Fruit fly (Drosophila melanogaster) whole organism, embryonic: ENCODE measurements around the gene Cpr23B.
A peak's percentile ranks its signal among the peaks of the same experiment; 100 is the strongest.

ENCODE experiments used
- ATbp ChIP-seq: fragments of 200-800 bp; sonication (Bioruptor generic); optimal IDR thresholded peaks from 2 replicates; lab custom pipeline; 2017; ENCODE audit warnings: missing biosample characterization, mild to moderate bottlenecking, missing genetic modification characterization, missing genetic modification reagents
- Atf6 ChIP-seq: fragments of 200-800 bp; sonication (Bioruptor generic); IDR thresholded peaks from 2 replicates; pipeline ENCODE4 v1.3.6; 2022; ENCODE audit warnings: missing biosample characterization, missing genetic modification characterization
- CG10321 ChIP-seq: fragments of 200-800 bp; sonication (Bioruptor generic); IDR thresholded peaks from 2 replicates; pipeline ENCODE4 v1.3.6; 2022; ENCODE audit warnings: missing biosample characterization, missing genetic modification characterization
- CG10431 ChIP-seq: fragments of 200-800 bp; sonication (Bioruptor generic); optimal IDR thresholded peaks from 3 replicates; lab custom pipeline; 2018; ENCODE audit warnings: missing biosample characterization, mild to moderate bottlenecking, missing genetic modification characterization
- CG10543 ChIP-seq: fragments of 200-800 bp; sonication (Bioruptor generic); optimal IDR thresholded peaks from 3 replicates; lab custom pipeline; 2017; ENCODE audit warnings: missing biosample characterization, mild to moderate bottlenecking, missing genetic modification characterization, moderate library complexity
- CG10959 ChIP-seq: fragments of 200-800 bp; sonication (Bioruptor generic); IDR thresholded peaks from 2 replicates; pipeline ENCODE4 v1.3.6; 2022; ENCODE audit warnings: missing biosample characterization, missing genetic modification characterization
- CG11456 ChIP-seq: fragments of 200-800 bp; sonication (Bioruptor generic); IDR thresholded peaks from 3 replicates; pipeline ENCODE4 v1.3.6; 2022; ENCODE audit warnings: missing biosample characterization, missing genetic modification characterization
- CG11696 ChIP-seq: fragments of 200-800 bp; sonication (Bioruptor generic); IDR thresholded peaks from 2 replicates; pipeline ENCODE4 v1.3.6; 2022; ENCODE audit warnings: missing biosample characterization, missing genetic modification characterization
- CG12104 ChIP-seq: fragments of 200-800 bp; sonication (Bioruptor generic); optimal IDR thresholded peaks from 3 replicates; lab custom pipeline; 2016; ENCODE audit warnings: missing biosample characterization, missing genetic modification characterization
- CG13123 ChIP-seq: fragments of 200-800 bp; sonication (Bioruptor generic); optimal IDR thresholded peaks from 2 replicates; lab custom pipeline; 2016; ENCODE audit warnings: missing biosample characterization, missing genetic modification characterization
- CG13287 ChIP-seq: fragments of 200-800 bp; sonication (Bioruptor generic); IDR thresholded peaks from 2 replicates; pipeline ENCODE4 v1.3.6; 2022; ENCODE audit warnings: missing biosample characterization, missing genetic modification characterization; ENCODE audit not compliant: partially characterized antibody
- CG13296 ChIP-seq: fragments of 200-800 bp; sonication (Bioruptor generic); optimal IDR thresholded peaks from 3 replicates; lab custom pipeline; 2018; ENCODE audit warnings: missing biosample characterization, mild to moderate bottlenecking, missing genetic modification characterization
- CG15601 ChIP-seq: fragments of 200-800 bp; sonication (Bioruptor generic); optimal IDR thresholded peaks from 3 replicates; lab custom pipeline; 2019; ENCODE audit warnings: missing biosample characterization, mild to moderate bottlenecking, missing genetic modification characterization, moderate library complexity
- CG18619 ChIP-seq: fragments of 200-800 bp; sonication (Bioruptor generic); optimal IDR thresholded peaks from 3 replicates; lab custom pipeline; 2017; ENCODE audit warnings: missing biosample characterization, mild to moderate bottlenecking, missing genetic modification characterization
- CG2678 ChIP-seq: fragments of 200-800 bp; sonication (Bioruptor generic); optimal IDR thresholded peaks from 3 replicates; lab custom pipeline; 2019; ENCODE audit warnings: missing biosample characterization, mild to moderate bottlenecking, missing genetic modification characterization, moderate library complexity
- CG31365 ChIP-seq: fragments of 200-800 bp; sonication (Bioruptor generic); optimal IDR thresholded peaks from 2 replicates; lab custom pipeline; 2018; ENCODE audit warnings: missing biosample characterization, mild to moderate bottlenecking, missing genetic modification characterization
- CG31441 ChIP-seq: fragments of 200-800 bp; sonication (Bioruptor generic); IDR thresholded peaks from 2 replicates; pipeline ENCODE4 v1.3.6; 2022; ENCODE audit warnings: missing biosample characterization, missing genetic modification characterization
- CG4617 ChIP-seq: fragments of 200-800 bp; sonication (Bioruptor generic); optimal IDR thresholded peaks from 3 replicates; lab custom pipeline; 2016; ENCODE audit warnings: missing biosample characterization, missing genetic modification characterization, borderline replicate concordance
- CG6175 ChIP-seq: fragments of 200-800 bp; sonication (Bioruptor generic); IDR thresholded peaks from 3 replicates; pipeline ENCODE4 v1.3.6; 2022; ENCODE audit warnings: missing biosample characterization, missing genetic modification characterization
- CG8478 ChIP-seq: fragments of >200 bp; optimal IDR thresholded peaks from 2 replicates; lab custom pipeline; 2018
- CG9727 ChIP-seq: fragments of 200-800 bp; sonication (Bioruptor generic); optimal IDR thresholded peaks from 3 replicates; lab custom pipeline; 2017; ENCODE audit warnings: missing biosample characterization, mild to moderate bottlenecking, missing genetic modification characterization
- Dek ChIP-seq: fragments of 200-800 bp; sonication (Bioruptor generic); optimal IDR thresholded peaks from 3 replicates; lab custom pipeline; 2019; ENCODE audit warnings: missing biosample characterization, mild to moderate bottlenecking, missing genetic modification characterization, moderate library complexity
- Dref ChIP-seq: fragments of 200-800 bp; sonication (Bioruptor generic); IDR thresholded peaks from 2 replicates; pipeline ENCODE4 v1.3.6; 2022; ENCODE audit warnings: missing biosample characterization, missing genetic modification characterization
- Elba2 ChIP-seq: fragments of 200-800 bp; sonication (Bioruptor generic); optimal IDR thresholded peaks from 3 replicates; lab custom pipeline; 2016; ENCODE audit warnings: missing biosample characterization, missing genetic modification characterization
- Gug ChIP-seq: fragments of 200-800 bp; sonication (Bioruptor generic); IDR thresholded peaks from 4 replicates; pipeline ENCODE4 v1.3.6; 2022; ENCODE audit warnings: missing biosample characterization, missing genetic modification characterization
- H2.0 ChIP-seq: fragments of 200-800 bp; sonication (Bioruptor generic); IDR thresholded peaks from 2 replicates; pipeline ENCODE4 v1.3.6; 2022; ENCODE audit warnings: missing biosample characterization, missing genetic modification characterization
- HLH54F ChIP-seq: fragments of 200-800 bp; sonication (Bioruptor generic); optimal IDR thresholded peaks from 3 replicates; lab custom pipeline; 2016; ENCODE audit warnings: missing biosample characterization, missing genetic modification characterization
- Hey ChIP-seq: fragments of 200-800 bp; sonication (Bioruptor generic); optimal IDR thresholded peaks from 3 replicates; lab custom pipeline; 2018; ENCODE audit warnings: missing biosample characterization, mild to moderate bottlenecking, missing genetic modification characterization
- Hr3 ChIP-seq: fragments of 200-800 bp; sonication (Bioruptor generic); optimal IDR thresholded peaks from 3 replicates; lab custom pipeline; 2016; ENCODE audit warnings: missing biosample characterization, missing genetic modification characterization
- Lhr ChIP-seq: fragments of 200-800 bp; sonication (Bioruptor generic); optimal IDR thresholded peaks from 3 replicates; lab custom pipeline; 2017; ENCODE audit warnings: mild to moderate bottlenecking, missing biosample characterization, missing genetic modification reagents, missing genetic modification characterization
- Oaz ChIP-seq: fragments of 200-800 bp; sonication (Bioruptor generic); IDR thresholded peaks from 2 replicates; pipeline ENCODE4 v1.3.6; 2022; ENCODE audit warnings: missing biosample characterization, missing genetic modification characterization
- Rx ChIP-seq: fragments of 200-800 bp; sonication (Bioruptor generic); IDR thresholded peaks from 2 replicates; pipeline ENCODE4 v1.3.6; 2022; ENCODE audit warnings: missing biosample characterization, missing genetic modification characterization
- Xbp1 ChIP-seq: fragments of 200-800 bp; sonication (Bioruptor generic); optimal IDR thresholded peaks from 3 replicates; lab custom pipeline; 2016; ENCODE audit warnings: missing biosample characterization, mild to moderate bottlenecking, missing genetic modification characterization
- ac ChIP-seq: fragments of 200-800 bp; sonication (Bioruptor generic); optimal IDR thresholded peaks from 3 replicates; lab custom pipeline; 2017; ENCODE audit warnings: missing biosample characterization, mild to moderate bottlenecking, missing genetic modification characterization
- dati ChIP-seq: fragments of 200-800 bp; sonication (Bioruptor generic); IDR thresholded peaks from 2 replicates; pipeline ENCODE4 v1.3.6; 2022; ENCODE audit warnings: missing biosample characterization, missing genetic modification characterization
- ewg ChIP-seq: fragments of 200-800 bp; sonication (Bioruptor generic); optimal IDR thresholded peaks from 3 replicates; lab custom pipeline; 2017; ENCODE audit warnings: mild to moderate bottlenecking, missing biosample characterization, missing genetic modification reagents, missing genetic modification characterization
- eyg ChIP-seq: fragments of 200-800 bp; sonication (Bioruptor generic); optimal IDR thresholded peaks from 3 replicates; lab custom pipeline; 2016; ENCODE audit warnings: missing biosample characterization, missing genetic modification characterization
- fd96Cb ChIP-seq: fragments of 200-800 bp; sonication (Bioruptor generic); optimal IDR thresholded peaks from 2 replicates; lab custom pipeline; 2018; ENCODE audit warnings: missing biosample characterization, mild to moderate bottlenecking, missing genetic modification characterization, moderate library complexity
- gcm2 ChIP-seq: fragments of 200-800 bp; sonication (Bioruptor generic); optimal IDR thresholded peaks from 2 replicates; lab custom pipeline; 2016; ENCODE audit warnings: missing biosample characterization, missing genetic modification characterization
- her ChIP-seq: fragments of 200-800 bp; sonication (Bioruptor generic); optimal IDR thresholded peaks from 2 replicates; lab custom pipeline; 2016; ENCODE audit warnings: missing biosample characterization, missing genetic modification characterization
- kay ChIP-seq: fragments of 200-800 bp; sonication (Bioruptor generic); optimal IDR thresholded peaks from 2 replicates; lab custom pipeline; 2016; ENCODE audit warnings: missing biosample characterization, missing genetic modification characterization
- lab ChIP-seq: fragments of 200-800 bp; sonication (Bioruptor generic); optimal IDR thresholded peaks from 3 replicates; lab custom pipeline; 2017; ENCODE audit warnings: missing biosample characterization, missing genetic modification characterization, mild to moderate bottlenecking, moderate library complexity, missing genetic modification reagents
- oc ChIP-seq: fragments of 200-800 bp; sonication (Bioruptor generic); optimal IDR thresholded peaks from 2 replicates; lab custom pipeline; 2018; ENCODE audit warnings: missing biosample characterization, mild to moderate bottlenecking, missing genetic modification characterization, moderate library complexity
- pan ChIP-seq, 4 experiments: fragments of >200 bp in 3 of 4; fragments of 200-800 bp in 1 of 4; sonication (Bioruptor generic) in 1 of 4; optimal IDR thresholded peaks in 3 of 4; IDR thresholded peaks in 1 of 4; 2 replicates each; pipeline versions ENCODE4 v1.3.6 to Lab custom; 2017 to 2022; ENCODE audit warnings: missing biosample characterization in 2 of 4, missing genetic modification characterization in 2 of 4, mixed read lengths in 1 of 4
- sc ChIP-seq, 3 experiments: fragments of >200 bp in 2 of 3; fragments of 200-800 bp in 1 of 3; sonication (Bioruptor generic) in 1 of 3; optimal IDR thresholded peaks; 2 replicates in 2 of 3; 3 replicates in 1 of 3; lab custom pipeline; 2017; ENCODE audit warnings: mild to moderate bottlenecking in 1 of 3, missing biosample characterization in 1 of 3, missing genetic modification characterization in 1 of 3, missing genetic modification reagents in 1 of 3
- sob ChIP-seq: fragments of 200-800 bp; sonication (Bioruptor generic); IDR thresholded peaks from 2 replicates; pipeline ENCODE4 v1.3.6; 2022; ENCODE audit warnings: missing biosample characterization, missing genetic modification characterization
- tgo ChIP-seq: fragments of 200-800 bp; sonication (Bioruptor generic); IDR thresholded peaks from 3 replicates; pipeline ENCODE4 v1.3.6; 2022; ENCODE audit warnings: missing biosample characterization, missing genetic modification characterization
- yki ChIP-seq: fragments of >200 bp; optimal IDR thresholded peaks from 3 replicates; lab custom pipeline; 2018
- zen ChIP-seq: fragments of 200-800 bp; sonication (Bioruptor generic); optimal IDR thresholded peaks from 3 replicates; lab custom pipeline; 2018; ENCODE audit warnings: missing biosample characterization, mild to moderate bottlenecking, missing genetic modification characterization, moderate library complexity
- zfh1 ChIP-seq: fragments of 200-800 bp; sonication (Bioruptor generic); IDR thresholded peaks from 3 replicates; pipeline ENCODE4 v1.3.6; 2022; ENCODE audit warnings: missing biosample characterization, missing genetic modification characterization

The Cpr23B gene

dm6 chr2L:2861885-2862620, 23.8 kb downstream of the Cpr23B start:
- TF ChIP-seq Dek (tag; lab: Kevin White, UChicago) (no peak), Atf6 (GFP tag; lab: Robert Waterston, UW) (peak; percentile 51; the same call in 1 of the 2 replicates), zen (tag; lab: Kevin White, UChicago) (no peak), CG12104 (GFP tag; lab: Kevin White, UChicago) (no peak), CG13287 (GFP tag; lab: Robert Waterston, UW) (peak; percentile 64), ewg (no peak), CG31441 (GFP tag; lab: Robert Waterston, UW) (no peak), dati (no peak), sob (GFP tag; lab: Robert Waterston, UW) (no peak), lab (GFP tag; lab: Kevin White, UChicago) (peak; percentile 33), CG10543 (GFP tag; lab: Kevin White, UChicago) (peak; percentile 35), her (GFP tag; lab: Kevin White, UChicago) (no peak), Rx (GFP tag; lab: Robert Waterston, UW) (no peak), CG10431 (GFP tag; lab: Kevin White, UChicago) (no peak), oc (tag; lab: Kevin White, UChicago) (no peak), sc (optimal IDR thresholded peaks at IDR 0.05; lab: Kevin White, UChicago) (no peak), sc (GFP tag; optimal IDR thresholded peaks at IDR 0.05; lab: Kevin White, UChicago) (no peak), CG11696 (GFP tag; lab: Robert Waterston, UW) (no peak), ATbp (GFP tag; lab: Kevin White, UChicago) (no peak), Lhr (GFP tag; lab: Kevin White, UChicago) (no peak), Hey (no peak), kay (GFP tag; lab: Kevin White, UChicago) (no peak), Hr3 (GFP tag; lab: Kevin White, UChicago) (no peak), HLH54F (no peak), tgo (GFP tag; lab: Robert Waterston, UW) (no peak), CG9727 (GFP tag; lab: Kevin White, UChicago) (peak; percentile 23), CG13123 (no peak), Dref (GFP tag; lab: Robert Waterston, UW) (no peak), gcm2 (GFP tag; lab: Kevin White, UChicago) (no peak), CG8478 (lab: Kevin White, UChicago) (no peak), CG2678 (tag; lab: Kevin White, UChicago) (peak; percentile 40), ac (GFP tag; lab: Kevin White, UChicago) (no peak), fd96Cb (tag; lab: Kevin White, UChicago) (no peak), H2.0 (no peak), eyg (no peak), CG4617 (no peak), pan (optimal IDR thresholded peaks at IDR 0.05; lab: Kevin White, UChicago) (no peak), pan (GFP tag; optimal IDR thresholded peaks at IDR 0.05 in 1 of 2, IDR thresholded peaks at IDR 0.05 in 1 of 2) (peak in 1 of 2 experiments; percentile 34), Gug (GFP tag; lab: Robert Waterston, UW) (no peak), CG31365 (tag; lab: Kevin White, UChicago) (no peak), Oaz (GFP tag; lab: Robert Waterston, UW) (no peak), CG18619 (GFP tag; lab: Kevin White, UChicago) (no peak), CG15601 (tag; lab: Kevin White, UChicago) (no peak), CG10959 (GFP tag; lab: Robert Waterston, UW) (no peak), CG13296 (GFP tag; lab: Kevin White, UChicago) (peak; percentile 33), CG11456 (GFP tag; lab: Robert Waterston, UW) (no peak), CG6175 (GFP tag; lab: Robert Waterston, UW) (no peak), CG10321 (GFP tag; lab: Robert Waterston, UW) (no peak), yki (no peak), Xbp1 (GFP tag; lab: Kevin White, UChicago) (no peak), zfh1 (GFP tag; lab: Robert Waterston, UW) (no peak), Elba2 (GFP tag; lab: Kevin White, UChicago) (no peak)
